Worm (Caenorhabditis elegans) whole organism, L4/young adult: ENCODE data around the gene lec-8.

Experiments used
- W03F9.2 ChIP-seq: fragments of 150-350 bp; optimal IDR thresholded peaks from 2 replicates; lab custom pipeline; 2014; ENCODE audit warnings: missing biosample characterization, missing genetic modification characterization
- dao-5 ChIP-seq: sonication (generic microtip); optimal IDR thresholded peaks from 2 replicates; lab custom pipeline; 2016; ENCODE audit warnings: missing genotype, missing genetic modification characterization, moderate library complexity, missing compliant biosample characterization
- him-1 ChIP-seq: sonication (generic microtip); optimal IDR thresholded peaks from 2 replicates; lab custom pipeline; 2016; ENCODE audit warnings: missing genotype, missing genetic modification reagents, missing genetic modification characterization, missing compliant biosample characterization

- TF ChIP-seq W03F9.2 (no peak), dao-5 (tag; lab: Kevin White, UChicago) (no peak), him-1 (tag; lab: Kevin White, UChicago) (no peak)
Observed at ce11 chrX:9892323-9892722, 42.0 kb downstream of the lec-8 start, which contains the start of gene F21G4.1.
